Fruit fly (Drosophila melanogaster) whole organism, embryonic: Measurements from ENCODE around the gene pyx.

Experiments used
- Adf1 ChIP-seq: fragments of 200-800 bp; sonication (Bioruptor generic); IDR thresholded peaks from 2 replicates; pipeline ENCODE4 v1.3.6; 2022; ENCODE audit warnings: missing biosample characterization, missing genetic modification characterization
- B-H1 ChIP-seq: fragments of 200-800 bp; sonication (Bioruptor generic); IDR thresholded peaks from 3 replicates; pipeline ENCODE4 v1.3.6; 2022; ENCODE audit warnings: missing biosample characterization, missing genetic modification characterization
- BEAF-32 ChIP-seq: fragments of 200-800 bp; sonication (Bioruptor generic); optimal IDR thresholded peaks from 3 replicates; lab custom pipeline; 2017; ENCODE audit warnings: missing biosample characterization, missing genetic modification characterization, mild to moderate bottlenecking, moderate library complexity, missing genetic modification reagents
- Bgb ChIP-seq: fragments of 200-800 bp; sonication (Bioruptor generic); IDR thresholded peaks from 2 replicates; pipeline ENCODE4 v1.3.6; 2022; ENCODE audit warnings: missing biosample characterization, missing genetic modification characterization; ENCODE audit not compliant: partially characterized antibody
- Bteb2 ChIP-seq: fragments of 200-800 bp; sonication (Bioruptor generic); optimal IDR thresholded peaks from 2 replicates; lab custom pipeline; 2016; ENCODE audit warnings: missing biosample characterization, missing genetic modification characterization
- CG11093 ChIP-seq: fragments of 200-800 bp; sonication (Bioruptor generic); IDR thresholded peaks from 3 replicates; pipeline ENCODE4 v1.3.6; 2022; ENCODE audit warnings: missing biosample characterization, missing genetic modification characterization
- CG11696 ChIP-seq: fragments of 200-800 bp; sonication (Bioruptor generic); IDR thresholded peaks from 2 replicates; pipeline ENCODE4 v1.3.6; 2022; ENCODE audit warnings: missing biosample characterization, missing genetic modification characterization
- CG13624 ChIP-seq: fragments of 200-800 bp; sonication (Bioruptor generic); optimal IDR thresholded peaks from 2 replicates; lab custom pipeline; 2016; ENCODE audit warnings: missing biosample characterization, missing genetic modification characterization
- CG13894 ChIP-seq: fragments of 200-800 bp; sonication (Bioruptor generic); optimal IDR thresholded peaks from 3 replicates; lab custom pipeline; 2018; ENCODE audit warnings: missing biosample characterization, mild to moderate bottlenecking, missing genetic modification characterization, moderate library complexity
- CG1603 ChIP-seq: fragments of 200-800 bp; sonication (Bioruptor generic); optimal IDR thresholded peaks from 2 replicates; lab custom pipeline; 2019; ENCODE audit warnings: missing biosample characterization, mild to moderate bottlenecking, missing genetic modification characterization, moderate library complexity
- CG17385 ChIP-seq: fragments of 200-800 bp; sonication (Bioruptor generic); optimal IDR thresholded peaks from 3 replicates; lab custom pipeline; 2018; ENCODE audit warnings: missing biosample characterization, mild to moderate bottlenecking, missing genetic modification characterization
- CG18262 ChIP-seq: fragments of 200-800 bp; optimal IDR thresholded peaks from 3 replicates; lab custom pipeline; 2019; ENCODE audit warnings: missing biosample characterization, mild to moderate bottlenecking, missing genetic modification characterization, moderate library complexity
- CG4820 ChIP-seq: fragments of 200-800 bp; sonication (Bioruptor generic); optimal IDR thresholded peaks from 3 replicates; lab custom pipeline; 2016; ENCODE audit warnings: missing biosample characterization, missing genetic modification characterization
- CG5953 ChIP-seq: fragments of 200-800 bp; sonication (Bioruptor generic); IDR thresholded peaks from 2 replicates; pipeline ENCODE4 v1.3.6; 2022; ENCODE audit warnings: missing biosample characterization, missing genetic modification characterization
- CG7556 ChIP-seq: fragments of 200-800 bp; sonication (Bioruptor generic); optimal IDR thresholded peaks from 2 replicates; lab custom pipeline; 2017; ENCODE audit warnings: missing biosample characterization, mild to moderate bottlenecking, missing genetic modification characterization
- CG9932 ChIP-seq: fragments of 200-800 bp; sonication (Bioruptor generic); IDR thresholded peaks from 2 replicates; pipeline ENCODE4 v1.3.6; 2022; ENCODE audit warnings: missing biosample characterization, missing genetic modification characterization
- CrebB ChIP-seq: fragments of 200-800 bp; sonication (Bioruptor generic); optimal IDR thresholded peaks from 3 replicates; lab custom pipeline; 2018; ENCODE audit warnings: missing biosample characterization, mild to moderate bottlenecking, missing genetic modification characterization
- Fer3 ChIP-seq: fragments of 200-800 bp; sonication (Bioruptor generic); optimal IDR thresholded peaks from 2 replicates; lab custom pipeline; 2018; ENCODE audit warnings: missing biosample characterization, mild to moderate bottlenecking, missing genetic modification characterization, moderate library complexity
- HLH3B ChIP-seq: fragments of 200-800 bp; sonication (Bioruptor generic); IDR thresholded peaks from 2 replicates; pipeline ENCODE4 v1.3.6; 2022; ENCODE audit warnings: missing biosample characterization, missing genetic modification characterization
- Hr3 ChIP-seq: fragments of 200-800 bp; sonication (Bioruptor generic); optimal IDR thresholded peaks from 3 replicates; lab custom pipeline; 2016; ENCODE audit warnings: missing biosample characterization, missing genetic modification characterization
- Jarid2 ChIP-seq: fragments of 200-800 bp; sonication (Bioruptor generic); optimal IDR thresholded peaks from 3 replicates; lab custom pipeline; 2017; ENCODE audit warnings: mild to moderate bottlenecking, missing biosample characterization, missing genetic modification reagents, missing genetic modification characterization
- MESR4 ChIP-seq: fragments of 200-800 bp; sonication (Bioruptor generic); optimal IDR thresholded peaks from 2 replicates; lab custom pipeline; 2018; ENCODE audit warnings: missing biosample characterization, mild to moderate bottlenecking, missing genetic modification characterization, moderate library complexity
- Nf-YA ChIP-seq: fragments of 200-800 bp; sonication (Bioruptor generic); IDR thresholded peaks from 2 replicates; pipeline ENCODE4 v1.3.6; 2022; ENCODE audit warnings: missing biosample characterization, missing genetic modification characterization
- Oaz ChIP-seq: fragments of 200-800 bp; sonication (Bioruptor generic); IDR thresholded peaks from 2 replicates; pipeline ENCODE4 v1.3.6; 2022; ENCODE audit warnings: missing biosample characterization, missing genetic modification characterization
- Rfx ChIP-seq: fragments of 200-800 bp; sonication (Bioruptor generic); IDR thresholded peaks from 2 replicates; pipeline ENCODE4 v1.3.6; 2022; ENCODE audit warnings: missing biosample characterization, missing genetic modification characterization
- Six4 ChIP-seq: fragments of 200-800 bp; sonication (Bioruptor generic); optimal IDR thresholded peaks from 2 replicates; lab custom pipeline; 2016; ENCODE audit warnings: missing biosample characterization, missing genetic modification characterization
- Stat92E ChIP-seq, 3 experiments: fragments of >200 bp in 2 of 3; fragments of 200-800 bp in 1 of 3; sonication (Bioruptor generic) in 1 of 3; optimal IDR thresholded peaks; 2 replicates each; lab custom pipeline; 2017 to 2019; ENCODE audit warnings: missing biosample characterization in 3 of 3, missing genetic modification characterization in 3 of 3, mild to moderate bottlenecking in 1 of 3, moderate library complexity in 1 of 3
- ash1 ChIP-seq: fragments of 200-800 bp; sonication (Bioruptor generic); optimal IDR thresholded peaks from 2 replicates; lab custom pipeline; 2018; ENCODE audit warnings: missing biosample characterization, mild to moderate bottlenecking, missing genetic modification characterization
- bcd ChIP-seq: fragments of 200-800 bp; sonication (Bioruptor generic); optimal IDR thresholded peaks from 2 replicates; lab custom pipeline; 2017; ENCODE audit warnings: missing biosample characterization, mild to moderate bottlenecking, missing genetic modification characterization
- btn ChIP-seq: fragments of 200-800 bp; sonication (Bioruptor generic); optimal IDR thresholded peaks from 2 replicates; lab custom pipeline; 2016; ENCODE audit warnings: missing biosample characterization, missing genetic modification characterization
- cas ChIP-seq: fragments of 200-800 bp; sonication (Bioruptor generic); IDR thresholded peaks from 2 replicates; pipeline ENCODE4 v1.3.6; 2022; ENCODE audit warnings: missing biosample characterization, missing genetic modification characterization
- corto ChIP-seq: fragments of 200-800 bp; sonication (Bioruptor generic); optimal IDR thresholded peaks from 2 replicates; lab custom pipeline; 2016; ENCODE audit warnings: missing biosample characterization, mild to moderate bottlenecking, missing genetic modification characterization, moderate library complexity
- ems ChIP-seq: fragments of 200-800 bp; sonication (Bioruptor generic); optimal IDR thresholded peaks from 3 replicates; lab custom pipeline; 2016; ENCODE audit warnings: missing biosample characterization, missing genetic modification characterization
- fd3F ChIP-seq: fragments of 200-800 bp; sonication (Bioruptor generic); optimal IDR thresholded peaks from 2 replicates; lab custom pipeline; 2018; ENCODE audit warnings: missing biosample characterization, mild to moderate bottlenecking, missing genetic modification characterization, moderate library complexity
- fd64A ChIP-seq: fragments of 200-800 bp; sonication (Bioruptor generic); optimal IDR thresholded peaks from 3 replicates; lab custom pipeline; 2018; ENCODE audit warnings: missing biosample characterization, mild to moderate bottlenecking, missing genetic modification characterization
- gt ChIP-seq: fragments of 200-800 bp; sonication (Bioruptor generic); IDR thresholded peaks from 2 replicates; pipeline ENCODE4 v1.3.6; 2022; ENCODE audit warnings: missing biosample characterization, missing genetic modification characterization
- insv ChIP-seq, 2 experiments: fragments of 200-800 bp; sonication (Bioruptor generic); optimal IDR thresholded peaks; 3 replicates each; lab custom pipeline; 2016 to 2018; ENCODE audit warnings: missing biosample characterization in 2 of 2, missing genetic modification characterization in 2 of 2
- lab ChIP-seq: fragments of 200-800 bp; sonication (Bioruptor generic); optimal IDR thresholded peaks from 3 replicates; lab custom pipeline; 2017; ENCODE audit warnings: missing biosample characterization, missing genetic modification characterization, mild to moderate bottlenecking, moderate library complexity, missing genetic modification reagents
- maf-S ChIP-seq: fragments of 200-800 bp; sonication (Bioruptor generic); optimal IDR thresholded peaks from 2 replicates; lab custom pipeline; 2016; ENCODE audit warnings: missing biosample characterization, missing genetic modification characterization
- odd ChIP-seq: fragments of 200-800 bp; sonication (Bioruptor generic); optimal IDR thresholded peaks from 2 replicates; lab custom pipeline; 2017; ENCODE audit warnings: missing biosample characterization, mild to moderate bottlenecking, missing genetic modification characterization
- org-1 ChIP-seq: fragments of 200-800 bp; sonication (Bioruptor generic); optimal IDR thresholded peaks from 2 replicates; lab custom pipeline; 2017; ENCODE audit warnings: missing biosample characterization, missing genetic modification characterization
- pita ChIP-seq: fragments of 200-800 bp; sonication (Bioruptor generic); optimal IDR thresholded peaks from 2 replicates; lab custom pipeline; 2017; ENCODE audit warnings: missing biosample characterization, mild to moderate bottlenecking, missing genetic modification characterization
- psq ChIP-seq: fragments of 200-800 bp; sonication (Bioruptor generic); optimal IDR thresholded peaks from 2 replicates; lab custom pipeline; 2017; ENCODE audit warnings: missing biosample characterization, missing genetic modification characterization
- seq ChIP-seq: fragments of 200-800 bp; sonication (Bioruptor generic); IDR thresholded peaks from 2 replicates; pipeline ENCODE4 v1.3.6; 2022; ENCODE audit warnings: missing biosample characterization, missing genetic modification characterization
- sim ChIP-seq: fragments of 200-800 bp; sonication (Bioruptor generic); IDR thresholded peaks from 2 replicates; pipeline ENCODE4 v1.3.6; 2022; ENCODE audit warnings: missing biosample characterization, missing genetic modification characterization
- sima ChIP-seq: fragments of 200-800 bp; sonication (Bioruptor generic); optimal IDR thresholded peaks from 2 replicates; lab custom pipeline; 2016; ENCODE audit warnings: missing biosample characterization, missing genetic modification characterization
- slbo ChIP-seq: fragments of 200-800 bp; sonication (Bioruptor generic); IDR thresholded peaks from 2 replicates; pipeline ENCODE4 v1.3.6; 2022; ENCODE audit warnings: missing biosample characterization, missing genetic modification characterization
- tgo ChIP-seq: fragments of 200-800 bp; sonication (Bioruptor generic); IDR thresholded peaks from 3 replicates; pipeline ENCODE4 v1.3.6; 2022; ENCODE audit warnings: missing biosample characterization, missing genetic modification characterization
- trem ChIP-seq: fragments of 200-800 bp; optimal IDR thresholded peaks from 3 replicates; lab custom pipeline; 2019; ENCODE audit warnings: missing biosample characterization, mild to moderate bottlenecking, missing genetic modification characterization, moderate library complexity

The pyx gene

DNA sequence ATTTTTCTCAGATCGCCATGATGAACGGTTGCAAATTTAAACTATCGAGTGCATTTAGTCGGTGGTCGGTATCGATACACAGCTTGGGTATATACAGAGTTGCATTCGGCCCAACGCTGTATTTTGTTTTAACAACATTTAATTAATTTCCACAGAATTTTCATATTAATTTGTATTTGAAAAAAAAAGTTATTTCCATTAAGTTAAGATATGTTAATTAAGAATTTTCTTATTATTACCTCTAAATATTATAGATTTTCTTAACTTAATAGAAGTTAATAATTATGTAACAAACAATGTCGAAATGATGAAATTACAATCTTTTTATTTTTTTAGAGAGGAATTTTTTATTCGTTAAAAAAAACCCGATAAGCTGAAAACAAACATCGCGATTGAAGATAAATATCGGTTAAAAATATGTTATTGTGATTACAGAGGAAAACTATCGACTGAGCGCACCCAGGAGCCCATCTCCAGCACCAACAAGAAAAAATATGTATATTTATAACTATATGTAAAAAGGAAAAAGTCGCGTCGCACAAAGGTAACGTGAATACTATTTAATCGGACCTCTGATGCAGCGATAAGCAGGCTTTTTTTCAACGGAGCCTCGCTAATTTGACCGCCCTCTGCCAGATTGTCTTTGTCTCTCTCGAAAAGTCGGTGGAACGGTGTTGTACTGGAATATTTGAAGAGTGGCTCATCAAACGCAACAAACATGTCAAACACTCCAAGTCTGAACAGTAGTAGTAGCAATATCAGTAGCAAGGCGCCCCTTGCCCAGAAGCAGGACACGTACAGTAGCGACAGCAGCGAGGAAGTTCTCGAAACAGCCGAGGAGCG, 22.9 kb downstream of the pyx start, which contains the start of the genes rno and mri (continued):
- TF ChIP-seq gt (GFP tag; lab: Robert Waterston, UW) (no peak), lab (GFP tag; lab: Kevin White, UChicago) (peak; percentile 67), seq (GFP tag; lab: Robert Waterston, UW) (no peak), Bgb (peak; percentile 95), CG17385 (GFP tag; lab: Kevin White, UChicago) (peak; percentile 46), cas (GFP tag; lab: Robert Waterston, UW) (no peak), CG4820 (GFP tag; lab: Kevin White, UChicago) (peak; percentile 36), odd (GFP tag; lab: Kevin White, UChicago) (peak; percentile 21), maf-S (GFP tag; lab: Kevin White, UChicago) (no peak), CG9932 (GFP tag; lab: Robert Waterston, UW) (peak; percentile 88), CrebB (tag; lab: Kevin White, UChicago) (peak; percentile 13), Adf1 (GFP tag; lab: Robert Waterston, UW) (peak; percentile 22), CG13894 (tag; lab: Kevin White, UChicago) (peak; percentile 77), CG18262 (tag; lab: Kevin White, UChicago) (peak; percentile 84), sima (no peak), Rfx (GFP tag; lab: Robert Waterston, UW) (peak; percentile 68), CG11093 (GFP tag; lab: Robert Waterston, UW) (peak; percentile 54; the same call in 1 of the 3 replicates), Bteb2 (GFP tag; lab: Kevin White, UChicago) (peak; percentile 15), ems (GFP tag; lab: Kevin White, UChicago) (peak; percentile 1), corto (no peak), bcd (peak; percentile 64), CG1603 (peak; percentile 57), Fer3 (tag; lab: Kevin White, UChicago) (peak; percentile 75), tgo (GFP tag; lab: Robert Waterston, UW) (peak; percentile 77), btn (GFP tag; lab: Kevin White, UChicago) (no peak), CG7556 (GFP tag; lab: Kevin White, UChicago) (peak; percentile 69), psq (no peak), insv (GFP tag; optimal IDR thresholded peaks at IDR 0.05; lab: Kevin White, UChicago) (no peak), MESR4 (GFP tag; lab: Kevin White, UChicago) (peak; percentile 93), HLH3B (GFP tag; lab: Robert Waterston, UW) (peak; percentile 74), pita (GFP tag; lab: Kevin White, UChicago) (no peak), Hr3 (GFP tag; lab: Kevin White, UChicago) (peak; percentile 80), sim (GFP tag; lab: Robert Waterston, UW) (no peak), B-H1 (GFP tag; lab: Robert Waterston, UW) (peak; percentile 65; the same call in 2 of the 3 replicates), Nf-YA (GFP tag; lab: Robert Waterston, UW) (peak; percentile 23; the same call in 1 of the 2 replicates), Stat92E (GFP tag; optimal IDR thresholded peaks at IDR 0.05; lab: Kevin White, UChicago) (no peak), Six4 (peak; percentile 61), CG13624 (GFP tag; lab: Kevin White, UChicago) (no peak), trem (tag; lab: Kevin White, UChicago) (peak; percentile 75), CG5953 (GFP tag; lab: Robert Waterston, UW) (peak; percentile 21; the same call in 1 of the 2 replicates), fd64A (GFP tag; lab: Kevin White, UChicago) (no peak), BEAF-32 (GFP tag; lab: Kevin White, UChicago) (peak; percentile 89), Oaz (GFP tag; lab: Robert Waterston, UW) (peak; percentile 63), org-1 (GFP tag; lab: Kevin White, UChicago) (no peak), fd3F (GFP tag; lab: Kevin White, UChicago) (peak; percentile 64), slbo (peak; percentile 78), CG11696 (peak; percentile 53), ash1 (GFP tag; lab: Kevin White, UChicago) (no peak), Jarid2 (no peak)
